Worm (Caenorhabditis elegans): ENCODE data around the gene F28B12.6.

DNA sequence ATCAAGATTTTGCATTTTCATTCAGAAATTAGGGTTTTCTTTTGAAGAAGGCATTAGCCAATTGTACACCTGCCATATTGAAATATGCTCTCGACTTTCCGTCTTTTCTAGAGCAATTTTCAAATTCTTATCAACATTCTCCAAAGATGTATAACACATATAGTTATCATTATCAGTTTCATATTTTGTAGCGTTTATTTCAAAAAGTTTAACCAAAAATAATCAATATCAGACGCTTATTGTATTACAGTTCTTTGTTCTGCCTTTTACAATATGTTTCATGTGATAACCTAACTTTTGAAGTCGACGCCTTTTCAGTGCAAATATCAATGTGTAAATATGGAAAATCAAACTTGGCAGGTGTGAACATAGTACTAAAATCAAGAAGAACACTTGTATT, 26.8 kb upstream of the F28B12.6 start:
- TF ChIP-seq snpc-4 (tag; optimal IDR thresholded peaks at IDR 0.05) = no peak
- no peak for TF ChIP-seq unc-62 (GFP tag; optimal IDR thresholded peaks at IDR 0.05)
- TF ChIP-seq mab-5 (tag; optimal IDR thresholded peaks at IDR 0.05) = no peak
- TF ChIP-seq ztf-11 (tag; optimal IDR thresholded peaks at IDR 0.05) = no peak
- TF ChIP-seq bed-3 (GFP tag; optimal IDR thresholded peaks at IDR 0.05) = no peak
